Worm (Caenorhabditis elegans) whole organism, young adult: ENCODE data around the gene pen-2.

Source experiments
- B0019.2 ChIP-seq: fragments of 200-800 bp; sonication (Bioruptor generic); conservative IDR thresholded peaks from 2 replicates; pipeline ENCODE4 v1.3.6; 2022; ENCODE audit warnings: missing genetic modification reagents, missing genetic modification characterization, missing compliant biosample characterization
- B0336.3 ChIP-seq: fragments of 200-800 bp; sonication (Bioruptor generic); IDR thresholded peaks from 2 replicates; pipeline ENCODE4 v1.3.6; 2022; ENCODE audit warnings: missing genetic modification characterization, missing compliant biosample characterization
- F52B5.7 ChIP-seq: sonication (generic microtip); optimal IDR thresholded peaks from 2 replicates; lab custom pipeline; 2016; ENCODE audit warnings: mild to moderate bottlenecking, missing genetic modification characterization, missing compliant biosample characterization
- F57C9.4 ChIP-seq: sonication (generic microtip); optimal IDR thresholded peaks from 2 replicates; lab custom pipeline; 2017; ENCODE audit warnings: mild to moderate bottlenecking, missing genetic modification characterization, missing compliant biosample characterization
- T26A5.8 ChIP-seq: sonication (generic microtip); optimal IDR thresholded peaks from 2 replicates; lab custom pipeline; 2016; ENCODE audit warnings: missing genetic modification characterization, missing compliant biosample characterization
- Y53G8AR.9 ChIP-seq: fragments of 200-800 bp; sonication (Bioruptor generic); conservative IDR thresholded peaks from 2 replicates; pipeline ENCODE4 v1.3.6; 2022; ENCODE audit warnings: missing genetic modification reagents, missing genetic modification characterization, missing compliant biosample characterization
- Y95B8A.8 ChIP-seq: fragments of 200-800 bp; sonication (Bioruptor generic); IDR thresholded peaks from 2 replicates; pipeline ENCODE4 v1.3.6; 2022; ENCODE audit warnings: missing genetic modification reagents, missing genetic modification characterization, missing compliant biosample characterization
- ZK185.1 ChIP-seq: sonication (generic microtip); optimal IDR thresholded peaks from 2 replicates; lab custom pipeline; 2016; ENCODE audit warnings: mild to moderate bottlenecking, missing genetic modification characterization, missing compliant biosample characterization; ENCODE audit not compliant: poor library complexity, severe bottlenecking
- akir-1 ChIP-seq: fragments of 200-800 bp; sonication (Bioruptor generic); optimal IDR thresholded peaks from 2 replicates; lab custom pipeline; 2018; ENCODE audit warnings: mild to moderate bottlenecking, missing genetic modification characterization, moderate library complexity, missing compliant biosample characterization
- ama-1 ChIP-seq, 3 experiments: fragments of 150-350 bp in 1 of 3; sonication (generic microtip) in 2 of 3; optimal IDR thresholded peaks; 2 replicates each; lab custom pipeline; 2014 to 2018; ENCODE audit warnings: missing biosample characterization in 2 of 3, missing genetic modification characterization in 2 of 3, missing genetic modification reagents in 2 of 3
- aptf-3 ChIP-seq: fragments of 200-800 bp; sonication (Bioruptor generic); IDR thresholded peaks from 2 replicates; pipeline ENCODE4 v1.3.6; 2022; ENCODE audit warnings: missing genetic modification characterization, missing compliant biosample characterization
- atf-7 ChIP-seq: sonication (generic microtip); optimal IDR thresholded peaks from 2 replicates; lab custom pipeline; 2017; ENCODE audit warnings: mild to moderate bottlenecking, missing genetic modification characterization, missing compliant biosample characterization
- athp-1 ChIP-seq: sonication (generic microtip); optimal IDR thresholded peaks from 2 replicates; lab custom pipeline; 2017; ENCODE audit warnings: mild to moderate bottlenecking, missing genetic modification characterization, missing compliant biosample characterization
- attf-3 ChIP-seq: fragments of 200-800 bp; sonication (Bioruptor generic); conservative IDR thresholded peaks from 2 replicates; pipeline ENCODE4 v1.3.6; 2022; ENCODE audit warnings: missing genetic modification reagents, missing genetic modification characterization, missing compliant biosample characterization
- attf-5 ChIP-seq: fragments of 200-800 bp; sonication (Bioruptor generic); optimal IDR thresholded peaks from 2 replicates; lab custom pipeline; 2018; ENCODE audit warnings: mild to moderate bottlenecking, missing genetic modification characterization, missing compliant biosample characterization
- cebp-2 ChIP-seq: fragments of 200-800 bp; sonication (Bioruptor generic); IDR thresholded peaks from 2 replicates; pipeline ENCODE4 v1.3.6; 2022; ENCODE audit warnings: missing genetic modification characterization, missing compliant biosample characterization
- ceh-27 ChIP-seq: fragments of 200-800 bp; sonication (Bioruptor generic); optimal IDR thresholded peaks from 2 replicates; lab custom pipeline; 2018; ENCODE audit warnings: mild to moderate bottlenecking, missing genetic modification characterization, moderate library complexity, missing compliant biosample characterization
- ceh-79 ChIP-seq: sonication (generic microtip); optimal IDR thresholded peaks from 2 replicates; lab custom pipeline; 2017; ENCODE audit warnings: mild to moderate bottlenecking, missing genetic modification characterization, missing compliant biosample characterization
- chd-7 ChIP-seq: sonication (generic microtip); optimal IDR thresholded peaks from 2 replicates; lab custom pipeline; 2016; ENCODE audit warnings: mild to moderate bottlenecking, missing genetic modification characterization, moderate library complexity, missing compliant biosample characterization
- dox-1 ChIP-seq: fragments of 200-800 bp; sonication (Bioruptor generic); IDR thresholded peaks from 2 replicates; pipeline ENCODE4 v1.3.6; 2022; ENCODE audit warnings: missing genetic modification reagents, missing genetic modification characterization, missing compliant biosample characterization
- dpff-1 ChIP-seq: sonication (generic microtip); optimal IDR thresholded peaks from 2 replicates; lab custom pipeline; 2017; ENCODE audit warnings: mild to moderate bottlenecking, missing genetic modification characterization, missing compliant biosample characterization
- efl-1 ChIP-seq: fragments of 150-350 bp; optimal IDR thresholded peaks from 2 replicates; lab custom pipeline; 2014; ENCODE audit warnings: missing biosample characterization, missing genetic modification reagents, missing genetic modification characterization
- egl-44 ChIP-seq: fragments of 200-800 bp; sonication (Bioruptor generic); IDR thresholded peaks from 2 replicates; pipeline ENCODE4 v1.3.6; 2022; ENCODE audit warnings: missing genetic modification reagents, missing genetic modification characterization, missing compliant biosample characterization
- hlh-12 ChIP-seq: sonication (generic microtip); optimal IDR thresholded peaks from 2 replicates; lab custom pipeline; 2016; ENCODE audit warnings: missing genetic modification characterization, missing compliant biosample characterization
- hsf-1 ChIP-seq: fragments of 200-800 bp; sonication (Bioruptor generic); IDR thresholded peaks from 2 replicates; pipeline ENCODE4 v1.3.6; 2022; ENCODE audit warnings: missing genetic modification reagents, missing genetic modification characterization, missing compliant biosample characterization
- let-607 ChIP-seq, 2 experiments: fragments of 200-800 bp in 1 of 2; sonication (Bioruptor generic) in 1 of 2; sonication (generic microtip) in 1 of 2; optimal IDR thresholded peaks; 2 replicates each; lab custom pipeline; 2016 to 2018; ENCODE audit warnings: mild to moderate bottlenecking in 2 of 2, missing compliant biosample characterization in 2 of 2, missing genetic modification characterization in 2 of 2, moderate library complexity in 2 of 2, missing genotype in 1 of 2
- lin-35 ChIP-seq, 3 experiments: fragments of 150-350 bp in 2 of 3; sonication (generic microtip) in 1 of 3; optimal IDR thresholded peaks; 2 replicates each; lab custom pipeline; 2014 to 2018; ENCODE audit warnings: missing biosample characterization in 3 of 3, missing genetic modification characterization in 3 of 3, missing genetic modification reagents in 3 of 3
- lin-40 ChIP-seq: sonication (generic microtip); optimal IDR thresholded peaks from 2 replicates; lab custom pipeline; 2016; ENCODE audit warnings: missing genetic modification characterization, mild to moderate bottlenecking, missing compliant biosample characterization, missing genotype, missing genetic modification reagents
- madf-3 ChIP-seq: fragments of 200-800 bp; sonication (Bioruptor generic); IDR thresholded peaks from 2 replicates; pipeline ENCODE4 v1.3.6; 2022; ENCODE audit warnings: missing genetic modification reagents, missing genetic modification characterization, missing compliant biosample characterization
- madf-6 ChIP-seq: fragments of 200-800 bp; sonication (Bioruptor generic); IDR thresholded peaks from 2 replicates; pipeline ENCODE4 v1.3.6; 2022; ENCODE audit warnings: missing genetic modification reagents, missing genetic modification characterization, missing compliant biosample characterization
- mcd-1 ChIP-seq: fragments of 200-800 bp; sonication (Bioruptor generic); IDR thresholded peaks from 2 replicates; pipeline ENCODE4 v1.3.6; 2022; ENCODE audit warnings: missing genetic modification reagents, missing genetic modification characterization, missing compliant biosample characterization
- mel-28 ChIP-seq: sonication (generic microtip); optimal IDR thresholded peaks from 2 replicates; lab custom pipeline; 2016; ENCODE audit warnings: borderline replicate concordance, mild to moderate bottlenecking, missing genetic modification characterization, missing compliant biosample characterization
- mes-4 ChIP-seq: sonication (generic microtip); optimal IDR thresholded peaks from 2 replicates; lab custom pipeline; 2016; ENCODE audit warnings: missing genotype, missing genetic modification characterization, missing compliant biosample characterization
- nhr-120 ChIP-seq: fragments of 200-800 bp; sonication (Bioruptor generic); IDR thresholded peaks from 2 replicates; pipeline ENCODE4 v1.3.6; 2022; ENCODE audit warnings: missing genetic modification characterization, missing compliant biosample characterization
- rec-8 ChIP-seq, 2 experiments: sonication (generic microtip); optimal IDR thresholded peaks; 2 replicates each; lab custom pipeline; 2016; ENCODE audit warnings: mild to moderate bottlenecking in 2 of 2, missing genetic modification characterization in 2 of 2, missing genetic modification reagents in 2 of 2, missing genotype in 2 of 2, missing biosample characterization in 1 of 2, missing compliant biosample characterization in 1 of 2, moderate library complexity in 1 of 2
- snpc-1.3 ChIP-seq: sonication (generic microtip); optimal IDR thresholded peaks from 2 replicates; lab custom pipeline; 2017; ENCODE audit warnings: missing genetic modification characterization, mild to moderate bottlenecking, missing compliant biosample characterization, antibody characterized with exemption, moderate library complexity, missing genotype, missing genetic modification reagents; ENCODE audit not compliant: insufficient read depth
- somi-1 ChIP-seq: fragments of 200-800 bp; sonication (Bioruptor generic); optimal IDR thresholded peaks from 2 replicates; lab custom pipeline; 2018; ENCODE audit warnings: mild to moderate bottlenecking, missing genetic modification characterization, missing compliant biosample characterization
- tbp1 ChIP-seq: fragments of 200-800 bp; sonication (Bioruptor generic); optimal IDR thresholded peaks from 2 replicates; lab custom pipeline; 2018; ENCODE audit warnings: mild to moderate bottlenecking, missing genetic modification characterization, missing compliant biosample characterization
- tlf-1 ChIP-seq: fragments of 200-800 bp; sonication (Bioruptor generic); optimal IDR thresholded peaks from 2 replicates; lab custom pipeline; 2018; ENCODE audit warnings: mild to moderate bottlenecking, missing genetic modification characterization, missing compliant biosample characterization
- unc-130 ChIP-seq: sonication (generic microtip); optimal IDR thresholded peaks from 2 replicates; lab custom pipeline; 2016; ENCODE audit warnings: missing genetic modification reagents, missing genetic modification characterization, missing compliant biosample characterization
- xnd-1 ChIP-seq: sonication (generic microtip); optimal IDR thresholded peaks from 2 replicates; lab custom pipeline; 2016; ENCODE audit warnings: missing genotype, missing genetic modification reagents, missing genetic modification characterization, missing compliant biosample characterization
- zfh-2 ChIP-seq: fragments of 200-800 bp; sonication (Bioruptor generic); conservative IDR thresholded peaks from 2 replicates; pipeline ENCODE4 v1.3.6; 2022; ENCODE audit warnings: missing genetic modification reagents, missing genetic modification characterization, missing compliant biosample characterization
- zim-3 ChIP-seq: sonication (generic microtip); optimal IDR thresholded peaks from 2 replicates; lab custom pipeline; 2017; ENCODE audit warnings: mild to moderate bottlenecking, missing genetic modification characterization, moderate library complexity, missing compliant biosample characterization
- ztf-22 ChIP-seq: fragments of 200-800 bp; sonication (Bioruptor generic); optimal IDR thresholded peaks from 2 replicates; lab custom pipeline; 2018; ENCODE audit warnings: mild to moderate bottlenecking, missing genetic modification characterization, moderate library complexity, missing compliant biosample characterization
- ztf-25 ChIP-seq: fragments of 200-800 bp; sonication (Bioruptor generic); IDR thresholded peaks from 2 replicates; pipeline ENCODE4 v1.3.6; 2022; ENCODE audit warnings: missing genetic modification reagents, missing genetic modification characterization, missing compliant biosample characterization

The pen-2 gene

DNA sequence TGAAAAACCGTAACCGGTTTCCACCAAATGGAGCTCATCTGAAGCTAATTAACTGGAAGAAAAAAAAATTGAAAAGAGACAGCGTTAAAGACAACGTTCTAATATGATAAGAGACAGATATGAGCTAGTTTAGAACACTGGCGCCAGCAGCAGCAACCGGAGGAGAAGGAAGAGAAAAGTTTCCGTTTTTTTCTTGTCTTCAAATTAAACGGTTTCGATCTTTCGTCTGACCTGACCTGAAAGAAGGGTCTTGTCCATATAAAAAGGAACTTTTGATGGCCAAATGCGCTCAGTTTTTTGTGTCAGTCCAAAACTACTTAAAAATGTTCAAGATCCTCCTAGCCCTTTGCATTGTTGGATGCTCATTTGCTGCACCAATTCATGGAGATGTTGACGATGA, 23.3 kb downstream of the pen-2 start, which contains the start of gene T28D6.3 (continued):
- TF ChIP-seq dox-1 (GFP tag; lab: Robert Waterston, UW) (no peak), hlh-12 (tag; lab: Kevin White, UChicago) (no peak), ama-1 (optimal IDR thresholded peaks at IDR 0.05; lab: Kevin White, UChicago) (no peak), ama-1 (GFP tag; optimal IDR thresholded peaks at IDR 0.05; lab: Kevin White, UChicago) (no peak), xnd-1 (tag; lab: Kevin White, UChicago) (no peak)

DNA sequence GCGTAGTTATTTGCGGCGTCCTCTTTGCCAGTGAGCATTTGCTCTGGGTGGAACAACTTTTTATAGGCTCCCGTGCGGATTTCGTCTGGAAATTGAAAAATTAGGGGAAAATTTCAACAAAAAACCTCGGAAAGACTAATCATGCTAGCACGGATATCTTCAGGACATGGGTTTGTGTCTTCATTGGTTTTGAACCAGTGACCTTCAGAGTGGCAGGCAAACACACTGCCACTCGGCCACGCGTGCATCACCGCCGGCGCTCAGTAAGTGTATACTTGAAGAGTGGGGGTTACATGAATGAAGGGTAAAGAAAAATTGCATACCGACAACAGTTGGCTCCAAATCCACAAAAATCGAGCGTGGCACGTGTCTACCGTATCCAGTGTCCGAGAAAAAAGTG, 28.1 kb downstream of the pen-2 start:
- TF ChIP-seq mcd-1 (GFP tag; lab: Robert Waterston, UW) (peak; percentile 56), akir-1 (peak; percentile 46), Y53G8AR.9 (GFP tag; lab: Robert Waterston, UW) (no peak), attf-3 (GFP tag; lab: Robert Waterston, UW) (0 out of 2 replicates have a peak, but pooled peaks have one; percentile 35), egl-44 (no peak), madf-3 (GFP tag; lab: Robert Waterston, UW) (no peak), attf-5 (GFP tag; lab: Kevin White, UChicago) (peak; percentile 34), efl-1 (GFP tag; lab: Kevin White, UChicago) (peak; percentile 9), B0336.3 (GFP tag; lab: Robert Waterston, UW) (peak; percentile 71; the same call in 1 of the 2 replicates), ZK185.1 (no peak), athp-1 (tag; lab: Kevin White, UChicago) (peak; percentile 76), aptf-3 (GFP tag; lab: Robert Waterston, UW) (no peak), lin-40 (tag; lab: Kevin White, UChicago) (peak; percentile 58), unc-130 (peak; percentile 21), zfh-2 (GFP tag; lab: Robert Waterston, UW) (peak; percentile 58), ztf-22 (GFP tag; lab: Kevin White, UChicago) (no peak), atf-7 (no peak), snpc-1.3 (peak; percentile 55), ama-1 (optimal IDR thresholded peaks at IDR 0.05; lab: Kevin White, UChicago) (no peak), ama-1 (GFP tag; optimal IDR thresholded peaks at IDR 0.05; lab: Kevin White, UChicago) (peak; percentile 49 to 74), lin-35 (GFP tag; optimal IDR thresholded peaks at IDR 0.05; lab: Kevin White, UChicago) (peak in 1 of 3 experiments; percentile 38), mes-4 (tag; lab: Kevin White, UChicago) (peak; percentile 24), chd-7 (tag; lab: Kevin White, UChicago) (peak; percentile 80), zim-3 (tag; lab: Kevin White, UChicago) (peak; percentile 67), tlf-1 (GFP tag; lab: Kevin White, UChicago) (peak; percentile 23), B0019.2 (no peak), let-607 (tag; optimal IDR thresholded peaks at IDR 0.05; lab: Kevin White, UChicago) (peak; percentile 32 to 46), mel-28 (no peak), hsf-1 (GFP tag; lab: Robert Waterston, UW) (no peak), cebp-2 (GFP tag; lab: Robert Waterston, UW) (no peak; the same call in 1 of the 2 replicates), nhr-120 (GFP tag; lab: Robert Waterston, UW) (no peak), rec-8 (tag; optimal IDR thresholded peaks at IDR 0.05; lab: Kevin White, UChicago) (peak; percentile 8 to 79), T26A5.8 (tag; lab: Kevin White, UChicago) (no peak), dox-1 (GFP tag; lab: Robert Waterston, UW) (peak; percentile 76), dpff-1 (tag; lab: Kevin White, UChicago) (no peak), madf-6 (GFP tag; lab: Robert Waterston, UW) (peak; percentile 68), F52B5.7 (peak; percentile 84), Y95B8A.8 (GFP tag; lab: Robert Waterston, UW) (no peak), ceh-79 (no peak), somi-1 (GFP tag; lab: Kevin White, UChicago) (peak; percentile 47), ceh-27 (GFP tag; lab: Kevin White, UChicago) (peak; percentile 75), ztf-25 (GFP tag; lab: Robert Waterston, UW) (peak; percentile 78; the same call in 1 of the 2 replicates), F57C9.4 (tag; lab: Kevin White, UChicago) (peak; percentile 27), tbp1 (GFP tag; lab: Kevin White, UChicago) (peak; percentile 99)
